Fruit fly (Drosophila melanogaster): ENCODE measurements around the gene Zasp67.
A peak's percentile ranks its signal among the peaks of the same experiment; 100 is the strongest.

Gene Zasp67

DNA sequence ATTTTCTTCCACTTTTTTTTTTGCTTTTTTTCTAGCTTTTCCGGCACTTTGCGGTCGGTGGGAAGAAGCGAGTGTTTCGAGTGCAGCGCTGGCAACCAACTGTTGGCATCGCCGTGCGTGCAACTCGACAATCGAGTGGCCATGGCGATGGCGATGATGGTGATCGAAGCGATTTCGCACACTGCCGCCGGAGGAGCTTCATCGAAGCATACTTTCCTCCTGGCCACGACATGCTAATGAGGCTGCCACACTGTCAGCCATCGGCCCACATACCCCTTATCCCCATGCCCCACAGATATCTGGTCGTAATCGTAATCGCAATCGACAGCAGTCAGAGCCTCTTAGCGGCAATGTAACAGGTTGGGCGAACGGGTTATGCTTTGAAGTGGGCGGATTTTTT is at the start of gene Zasp67:
Gene Zasp67, minus strand, starts transcription at position 101 of the 400 bp plus-strand sequence.
- TF ChIP-seq CG14441 (GFP tag; IDR thresholded peaks at IDR 0.05), result no peak
- TF ChIP-seq Ets65A (GFP tag), result no peak
- no peak for TF ChIP-seq ap (GFP tag; IDR thresholded peaks at IDR 0.05)
- no peak for TF ChIP-seq CG3726 (GFP tag; IDR thresholded peaks at IDR 0.05)
- TF ChIP-seq disco-r (GFP tag; optimal IDR thresholded peaks at IDR 0.05), result no peak
- no peak for TF ChIP-seq Fer1 (GFP tag; optimal IDR thresholded peaks at IDR 0.05)
- TF ChIP-seq Hr78 (GFP tag; optimal IDR thresholded peaks at IDR 0.05), result no peak
- no peak for TF ChIP-seq zen (tag; optimal IDR thresholded peaks at IDR 0.05)
- no peak for TF ChIP-seq Nf-YC (tag; optimal IDR thresholded peaks at IDR 0.05)
- no peak for TF ChIP-seq CG2129 (GFP tag; IDR thresholded peaks at IDR 0.05; ENCODE audit: partially characterized antibody)
- TF ChIP-seq B-H2 (GFP tag; optimal IDR thresholded peaks at IDR 0.05), result no peak
- TF ChIP-seq z (GFP tag; IDR thresholded peaks at IDR 0.05), result no peak
- no peak for TF ChIP-seq slp2 (GFP tag; optimal IDR thresholded peaks at IDR 0.05)
- TF ChIP-seq Kr (GFP tag; optimal IDR thresholded peaks at IDR 0.05), result no peak

DNA sequence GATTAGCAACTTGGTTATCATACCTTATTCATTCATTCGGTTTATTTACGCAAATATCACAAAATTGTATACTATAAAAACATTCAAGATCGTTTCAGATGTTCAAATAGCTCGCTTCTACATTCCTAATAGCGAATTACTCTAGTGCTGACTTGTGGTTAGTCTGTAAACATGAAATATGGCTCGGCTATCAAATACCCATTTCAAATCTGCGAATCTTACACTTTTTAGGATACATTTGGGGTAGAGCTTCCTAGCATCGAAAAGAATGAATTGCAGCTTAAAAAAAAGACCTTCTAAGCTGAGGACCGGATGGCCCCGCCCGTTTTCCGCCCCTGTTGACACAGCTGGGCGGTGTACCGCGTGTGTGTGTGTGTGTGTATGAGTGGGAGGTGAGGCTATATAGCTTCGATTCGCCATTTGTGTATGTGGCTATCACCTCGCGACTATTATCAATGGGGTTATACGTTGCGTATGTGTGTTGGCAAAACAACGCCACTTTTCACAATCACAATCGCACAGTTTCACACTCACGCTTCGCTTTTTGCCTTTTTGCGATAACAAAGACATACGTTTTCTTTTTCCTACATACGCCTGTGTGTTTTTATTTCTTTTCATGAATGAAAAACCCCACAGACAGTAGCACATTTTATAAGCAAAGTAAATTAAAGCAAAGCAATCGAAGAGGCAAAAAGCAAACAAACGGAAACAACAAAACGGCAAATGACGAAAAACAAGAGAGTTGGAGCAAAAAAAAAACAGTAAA is 49.3 kb upstream of the Zasp67 start:
- TF ChIP-seq toy (GFP tag; IDR thresholded peaks at IDR 0.05), result no peak
- no peak for TF ChIP-seq kay (GFP tag; optimal IDR thresholded peaks at IDR 0.05)
- TF ChIP-seq CG1602 (GFP tag; optimal IDR thresholded peaks at IDR 0.05), result no peak
- TF ChIP-seq Med (GFP tag), result peak; percentile 11
- no peak for TF ChIP-seq Oli (tag; optimal IDR thresholded peaks at IDR 0.05)
- no peak for TF ChIP-seq Hr3 (GFP tag; optimal IDR thresholded peaks at IDR 0.05)
- no peak for TF ChIP-seq CG7372 (GFP tag; IDR thresholded peaks at IDR 0.05)
- peak; percentile 23 for TF ChIP-seq exex (tag; optimal IDR thresholded peaks at IDR 0.05)
- no peak for TF ChIP-seq sr (GFP tag; IDR thresholded peaks at IDR 0.05)
- no peak for TF ChIP-seq Hand (GFP tag; optimal IDR thresholded peaks at IDR 0.05)
- no peak for TF ChIP-seq esg (GFP tag; conservative IDR thresholded peaks at IDR 0.05)
- 0 out of 2 replicates have a peak, but pooled peaks have one; percentile 9 for TF ChIP-seq stc (GFP tag; IDR thresholded peaks at IDR 0.05)
- no peak for TF ChIP-seq kni (GFP tag; optimal IDR thresholded peaks at IDR 0.05)
- TF ChIP-seq nom (GFP tag; optimal IDR thresholded peaks at IDR 0.05), result peak; percentile 16
- TF ChIP-seq MBD-R2 (GFP tag; IDR thresholded peaks at IDR 0.05), result 0 out of 2 replicates have a peak, but pooled peaks have one; percentile 11
- TF ChIP-seq rib (GFP tag; IDR thresholded peaks at IDR 0.05), result peak; percentile 70
- no peak for TF ChIP-seq tio (GFP tag; optimal IDR thresholded peaks at IDR 0.05)
- no peak for TF ChIP-seq Ets65A (GFP tag)
- TF ChIP-seq CG14860 (GFP tag; IDR thresholded peaks at IDR 0.05; ENCODE audit: partially characterized antibody), result 0 out of 3 replicates have a peak, but pooled peaks have one; percentile 26
- TF ChIP-seq Antp (GFP tag; optimal IDR thresholded peaks at IDR 0.05), result no peak
- no peak for TF ChIP-seq chif (GFP tag; optimal IDR thresholded peaks at IDR 0.05)
- no peak for TF ChIP-seq CG4360 (GFP tag; IDR thresholded peaks at IDR 0.05)
- TF ChIP-seq NK7.1 (GFP tag; optimal IDR thresholded peaks at IDR 0.05), result no peak
- no peak for TF ChIP-seq CG8765 (GFP tag; IDR thresholded peaks at IDR 0.05)
- TF ChIP-seq btn (GFP tag; optimal IDR thresholded peaks at IDR 0.05), result no peak
- TF ChIP-seq Elba2 (GFP tag; optimal IDR thresholded peaks at IDR 0.05), result no peak
- no peak for TF ChIP-seq CG13287 (GFP tag; IDR thresholded peaks at IDR 0.05; ENCODE audit: partially characterized antibody)
- peak; percentile 51 for TF ChIP-seq CG3281 (GFP tag; optimal IDR thresholded peaks at IDR 0.05)
- TF ChIP-seq trem (tag; optimal IDR thresholded peaks at IDR 0.05), result no peak
- TF ChIP-seq al (GFP tag; IDR thresholded peaks at IDR 0.05), result no peak
- 0 out of 2 replicates have a peak, but pooled peaks have one; percentile 20 for TF ChIP-seq Bgb (GFP tag; IDR thresholded peaks at IDR 0.05; ENCODE audit: partially characterized antibody)
- no peak for TF ChIP-seq CG6254 (GFP tag; optimal IDR thresholded peaks at IDR 0.05)
- no peak for TF ChIP-seq wor (GFP tag; IDR thresholded peaks at IDR 0.05)
- no peak for TF ChIP-seq CG10565 (GFP tag; optimal IDR thresholded peaks at IDR 0.05)
- TF ChIP-seq tgo (GFP tag; IDR thresholded peaks at IDR 0.05), result no peak
- TF ChIP-seq row (GFP tag; IDR thresholded peaks at IDR 0.05), result no peak

Data from whole organism, embryonic.